Fruit fly (Drosophila melanogaster) Kc167 (cell line): ENCODE results near the gene CG34043.

Experiments used
- Myc ChIP-seq: fragments of >200 bp; optimal IDR thresholded peaks from 2 replicates; lab custom pipeline; 2017; ENCODE audit warnings: missing external identifiers
- Sin3A ChIP-seq: fragments of >200 bp; optimal IDR thresholded peaks from 2 replicates; lab custom pipeline; 2018; ENCODE audit warnings: missing external identifiers
- h ChIP-seq: fragments of >200 bp; optimal IDR thresholded peaks from 3 replicates; lab custom pipeline; 2018; ENCODE audit warnings: missing external identifiers
- ttk ChIP-seq: sonication (Bioruptor generic); optimal IDR thresholded peaks from 2 replicates; lab custom pipeline; 2017; ENCODE audit warnings: missing external identifiers

dm6 chr2L:10250441-10250847 lies 30.2 kb downstream of the CG34043 start, which contains the start of the genes bsk and CG31717:
- no peak for TF ChIP-seq Sin3A
- TF ChIP-seq ttk (lab: Kevin White, UChicago) = no peak
- TF ChIP-seq h (lab: Kevin White, UChicago) = no peak
- no peak for TF ChIP-seq Myc (lab: Kevin White, UChicago)
